Fruit fly (Drosophila melanogaster) whole organism, prepupa: ENCODE data around the gene CG33269.
A peak's percentile ranks its signal among the peaks of the same experiment; 100 is the strongest.
"Not testable (repeated sequence)": the region's sequence is repeated elsewhere in the genome, so short reads cannot be mapped to it uniquely, and the experiment has no call there.

Experiments used
- Blimp-1 ChIP-seq: fragments of 200-800 bp; sonication (Bioruptor generic); optimal IDR thresholded peaks from 3 replicates; lab custom pipeline; 2017; ENCODE audit warnings: missing biosample characterization, missing genetic modification characterization, mild to moderate bottlenecking, moderate library complexity, missing genetic modification reagents
- CG10631 ChIP-seq: fragments of 200-800 bp; sonication (Bioruptor generic); optimal IDR thresholded peaks from 2 replicates; lab custom pipeline; 2016; ENCODE audit warnings: missing biosample characterization, missing genetic modification characterization
- CG11294 ChIP-seq: fragments of 200-800 bp; sonication (Bioruptor generic); IDR thresholded peaks from 2 replicates; pipeline ENCODE4 v1.3.6; 2022; ENCODE audit warnings: missing biosample characterization, missing genetic modification characterization
- CG11762 ChIP-seq: fragments of 200-800 bp; sonication (Bioruptor generic); optimal IDR thresholded peaks from 3 replicates; lab custom pipeline; 2016; ENCODE audit warnings: missing biosample characterization, missing genetic modification characterization; ENCODE audit not compliant: insufficient read depth
- CG11902 ChIP-seq: fragments of 200-800 bp; sonication (Bioruptor generic); optimal IDR thresholded peaks from 3 replicates; lab custom pipeline; 2016; ENCODE audit warnings: missing biosample characterization, missing genetic modification characterization
- CG16779 ChIP-seq: fragments of 200-800 bp; sonication (Bioruptor generic); optimal IDR thresholded peaks from 3 replicates; lab custom pipeline; 2017; ENCODE audit warnings: missing biosample characterization, mild to moderate bottlenecking, missing genetic modification characterization
- CG3032 ChIP-seq: fragments of 200-800 bp; optimal IDR thresholded peaks from 2 replicates; lab custom pipeline; 2019; ENCODE audit warnings: missing biosample characterization, mild to moderate bottlenecking, missing genetic modification characterization, moderate library complexity
- CG32006 ChIP-seq: fragments of 200-800 bp; sonication (Bioruptor generic); optimal IDR thresholded peaks from 3 replicates; lab custom pipeline; 2017; ENCODE audit warnings: missing biosample characterization, mild to moderate bottlenecking, missing genetic modification characterization
- CG6163 ChIP-seq: fragments of 200-800 bp; sonication (Bioruptor generic); IDR thresholded peaks from 3 replicates; pipeline ENCODE4 v1.3.6; 2022; ENCODE audit warnings: missing biosample characterization, missing genetic modification characterization
- CG6792 ChIP-seq: fragments of 200-800 bp; sonication (Bioruptor generic); optimal IDR thresholded peaks from 3 replicates; lab custom pipeline; 2016; ENCODE audit warnings: missing biosample characterization, missing genetic modification characterization
- CG6808 ChIP-seq: fragments of 200-800 bp; sonication (Bioruptor generic); optimal IDR thresholded peaks from 3 replicates; lab custom pipeline; 2017; ENCODE audit warnings: missing biosample characterization, missing genetic modification characterization, mild to moderate bottlenecking, moderate library complexity, missing genetic modification reagents
- CG6854 ChIP-seq: fragments of 200-800 bp; sonication (Bioruptor generic); optimal IDR thresholded peaks from 2 replicates; lab custom pipeline; 2017; ENCODE audit warnings: missing biosample characterization, mild to moderate bottlenecking, missing genetic modification characterization
- CG7368 ChIP-seq: fragments of 200-800 bp; sonication (Bioruptor generic); optimal IDR thresholded peaks from 3 replicates; lab custom pipeline; 2016; ENCODE audit warnings: missing biosample characterization, missing genetic modification characterization
- CG8119 ChIP-seq: fragments of 200-800 bp; sonication (Bioruptor generic); IDR thresholded peaks from 3 replicates; pipeline ENCODE4 v1.3.6; 2022; ENCODE audit warnings: missing biosample characterization, missing genetic modification characterization
- CG8319 ChIP-seq: fragments of 200-800 bp; sonication (Bioruptor generic); optimal IDR thresholded peaks from 3 replicates; lab custom pipeline; 2016; ENCODE audit warnings: missing biosample characterization, missing genetic modification characterization
- CG8632 ChIP-seq: fragments of 200-800 bp; sonication (Bioruptor generic); optimal IDR thresholded peaks from 3 replicates; lab custom pipeline; 2016; ENCODE audit warnings: missing biosample characterization, missing genetic modification characterization
- CG9139 ChIP-seq: fragments of 200-800 bp; sonication (Bioruptor generic); optimal IDR thresholded peaks from 3 replicates; lab custom pipeline; 2017; ENCODE audit warnings: missing biosample characterization, mild to moderate bottlenecking, missing genetic modification characterization
- Eip75B ChIP-seq: fragments of 200-800 bp; sonication (Bioruptor generic); optimal IDR thresholded peaks from 3 replicates; lab custom pipeline; 2016; ENCODE audit warnings: missing biosample characterization, missing genetic modification characterization
- Eip78C ChIP-seq: fragments of 200-800 bp; sonication (Bioruptor generic); peaks from one replicate; lab custom pipeline; 2016; ENCODE audit warnings: missing biosample characterization, missing genetic modification characterization
- Ets21C ChIP-seq: fragments of 200-800 bp; sonication (Bioruptor generic); optimal IDR thresholded peaks from 3 replicates; lab custom pipeline; 2016; ENCODE audit warnings: missing biosample characterization, missing genetic modification characterization
- Ets96B ChIP-seq: fragments of 200-800 bp; optimal IDR thresholded peaks from 2 replicates; lab custom pipeline; 2019; ENCODE audit warnings: missing biosample characterization, mild to moderate bottlenecking, missing genetic modification characterization, moderate library complexity
- Hr4 ChIP-seq: fragments of 200-800 bp; sonication (Bioruptor generic); optimal IDR thresholded peaks from 3 replicates; lab custom pipeline; 2016; ENCODE audit warnings: missing biosample characterization, missing genetic modification characterization
- Met ChIP-seq: fragments of 200-800 bp; sonication (Bioruptor generic); optimal IDR thresholded peaks from 3 replicates; lab custom pipeline; 2016; ENCODE audit warnings: missing biosample characterization, missing genetic modification characterization
- OdsH ChIP-seq: fragments of 200-800 bp; sonication (Bioruptor generic); optimal IDR thresholded peaks from 3 replicates; lab custom pipeline; 2016; ENCODE audit warnings: missing biosample characterization, missing genetic modification characterization
- Sox15 ChIP-seq: fragments of 200-800 bp; sonication (Bioruptor generic); optimal IDR thresholded peaks from 3 replicates; lab custom pipeline; 2016; ENCODE audit warnings: missing biosample characterization, missing genetic modification characterization
- achi ChIP-seq: fragments of 200-800 bp; sonication (Bioruptor generic); optimal IDR thresholded peaks from 3 replicates; lab custom pipeline; 2016; ENCODE audit warnings: missing biosample characterization, missing genetic modification characterization
- dac ChIP-seq: fragments of 200-800 bp; sonication (Bioruptor generic); optimal IDR thresholded peaks from 2 replicates; lab custom pipeline; 2017; ENCODE audit warnings: missing biosample characterization, mild to moderate bottlenecking, missing genetic modification characterization
- dsx ChIP-seq: fragments of 200-800 bp; optimal IDR thresholded peaks from 3 replicates; lab custom pipeline; 2019; ENCODE audit warnings: missing biosample characterization, mild to moderate bottlenecking, missing genetic modification characterization, moderate library complexity; ENCODE audit not compliant: poor library complexity, severe bottlenecking
- eg ChIP-seq: fragments of 200-800 bp; sonication (Bioruptor generic); IDR thresholded peaks from 3 replicates; pipeline ENCODE4 v1.3.6; 2022; ENCODE audit warnings: missing biosample characterization, missing genetic modification characterization
- esn ChIP-seq: fragments of 200-800 bp; sonication (Bioruptor generic); optimal IDR thresholded peaks from 2 replicates; lab custom pipeline; 2016; ENCODE audit warnings: missing biosample characterization, mild to moderate bottlenecking, missing genetic modification characterization, moderate library complexity
- fd59A ChIP-seq: fragments of 200-800 bp; sonication (Bioruptor generic); optimal IDR thresholded peaks from 2 replicates; lab custom pipeline; 2017; ENCODE audit warnings: missing biosample characterization, mild to moderate bottlenecking, missing genetic modification characterization, missing genetic modification reagents
- fd85E ChIP-seq: fragments of 200-800 bp; sonication (Bioruptor generic); optimal IDR thresholded peaks from 3 replicates; lab custom pipeline; 2016; ENCODE audit warnings: missing biosample characterization, missing genetic modification characterization
- fkh ChIP-seq: fragments of 200-800 bp; sonication (Bioruptor generic); optimal IDR thresholded peaks from 3 replicates; lab custom pipeline; 2017; ENCODE audit warnings: missing biosample characterization, mild to moderate bottlenecking, missing genetic modification characterization, moderate library complexity
- lz ChIP-seq: fragments of 200-800 bp; sonication (Bioruptor generic); optimal IDR thresholded peaks from 3 replicates; lab custom pipeline; 2016; ENCODE audit warnings: missing biosample characterization, missing genetic modification characterization
- net ChIP-seq: fragments of 200-800 bp; sonication (Bioruptor generic); optimal IDR thresholded peaks from 3 replicates; lab custom pipeline; 2016; ENCODE audit warnings: missing biosample characterization, missing genetic modification characterization
- salr ChIP-seq, 2 experiments: fragments of 200-800 bp; sonication (Bioruptor generic); optimal IDR thresholded peaks; 3 replicates each; lab custom pipeline; 2016 to 2018; ENCODE audit warnings: missing biosample characterization in 2 of 2, missing genetic modification characterization in 2 of 2, mild to moderate bottlenecking in 1 of 2
- spab ChIP-seq: fragments of 200-800 bp; sonication (Bioruptor generic); optimal IDR thresholded peaks from 2 replicates; lab custom pipeline; 2017; ENCODE audit warnings: missing biosample characterization, mild to moderate bottlenecking, missing genetic modification characterization, missing genetic modification reagents
- ss ChIP-seq, 2 experiments: fragments of 200-800 bp; sonication (Bioruptor generic); optimal IDR thresholded peaks; 2 replicates in 1 of 2; 3 replicates in 1 of 2; lab custom pipeline; 2017 to 2018; ENCODE audit warnings: mild to moderate bottlenecking in 2 of 2, missing biosample characterization in 2 of 2, missing genetic modification characterization in 2 of 2, moderate library complexity in 1 of 2
- svp ChIP-seq: fragments of 200-800 bp; sonication (Bioruptor generic); peaks from one replicate; lab custom pipeline; 2016; ENCODE audit warnings: missing biosample characterization, missing genetic modification characterization
- topi ChIP-seq: fragments of 200-800 bp; sonication (Bioruptor generic); optimal IDR thresholded peaks from 3 replicates; lab custom pipeline; 2016; ENCODE audit warnings: missing biosample characterization, missing genetic modification characterization
- vri ChIP-seq: fragments of 200-800 bp; sonication (Bioruptor generic); optimal IDR thresholded peaks from 3 replicates; lab custom pipeline; 2016; ENCODE audit warnings: missing biosample characterization, mild to moderate bottlenecking, missing genetic modification characterization

CG33269 gene

dm6 chr3L:11593778-11594177 lies 11.8 kb upstream of the CG33269 start (continued):
- TF ChIP-seq esn (GFP tag; lab: Kevin White, UChicago) (peak; percentile 17), OdsH (GFP tag; lab: Kevin White, UChicago) (peak; percentile 28), fd85E (GFP tag; lab: Kevin White, UChicago) (no peak), salr (GFP tag; optimal IDR thresholded peaks at IDR 0.05; lab: Kevin White, UChicago) (peak in 1 of 2 experiments; percentile 28), CG10631 (peak; percentile 10), svp (GFP tag; lab: Kevin White, UChicago) (no peak), dsx (GFP tag; lab: Kevin White, UChicago) (peak; percentile 44), CG16779 (tag; lab: Kevin White, UChicago) (peak; percentile 7), CG6163 (GFP tag; lab: Robert Waterston, UW) (peak; percentile 61; the same call in 2 of the 3 replicates), fkh (GFP tag; lab: Kevin White, UChicago) (no peak), Blimp-1 (no peak), spab (GFP tag; lab: Kevin White, UChicago) (no peak), Ets96B (tag; lab: Kevin White, UChicago) (peak; percentile 60), CG8119 (peak; percentile 82), CG3032 (tag; lab: Kevin White, UChicago) (peak; percentile 35), Ets21C (GFP tag; lab: Kevin White, UChicago) (no peak), Eip75B (no peak), fd59A (GFP tag; lab: Kevin White, UChicago) (no peak), CG8319 (GFP tag; lab: Kevin White, UChicago) (no peak), achi (GFP tag; lab: Kevin White, UChicago) (peak; percentile 42), CG7368 (GFP tag; lab: Kevin White, UChicago) (no peak)

- TF ChIP-seq CG6792 (GFP tag; lab: Kevin White, UChicago) (no peak), CG6163 (GFP tag; lab: Robert Waterston, UW) (0 out of 3 replicates have a peak, but pooled peaks have one; percentile 8), CG7368 (GFP tag; lab: Kevin White, UChicago) (peak; percentile 62), topi (no peak)
Observed at dm6 chr3L:11591803-11592202, 9.8 kb upstream of the CG33269 start.

- TF ChIP-seq CG6808 (GFP tag; lab: Kevin White, UChicago) (no peak), CG8119 (no peak), CG6792 (GFP tag; lab: Kevin White, UChicago) (no peak), Eip78C (GFP tag; lab: Kevin White, UChicago) (no peak), Sox15 (GFP tag; lab: Kevin White, UChicago) (no peak), CG11294 (GFP tag; lab: Robert Waterston, UW) (no peak), CG7368 (GFP tag; lab: Kevin White, UChicago) (no peak), Met (no peak), dac (no peak)
Observed at dm6 chr3L:11591131-11591530, 9.1 kb upstream of the CG33269 start, which contains the start of gene CG33268. Gene CG33268, minus strand, starts transcription at chr3L:11591231.

- TF ChIP-seq CG8119; CG16779 (tag; lab: Kevin White, UChicago); CG8632 (GFP tag; lab: Kevin White, UChicago): not testable (repeated sequence)
Observed at dm6 chr3L:11589395-11589794, 7.4 kb upstream of the CG33269 start, which contains the start of gene CG7377. Gene CG7377, plus strand, starts transcription at chr3L:11589695.

dm6 chr3L:11588594-11588993 lies 6.6 kb upstream of the CG33269 start:
- no peak for TF ChIP-seq ss (GFP tag; optimal IDR thresholded peaks at IDR 0.05; lab: Kevin White, UChicago)
- TF ChIP-seq CG32006, result no peak
- TF ChIP-seq CG9139 (GFP tag; lab: Kevin White, UChicago), result no peak
- TF ChIP-seq Met, result no peak
- TF ChIP-seq CG7368 (GFP tag; lab: Kevin White, UChicago), result no peak
- no peak for TF ChIP-seq Hr4
- no peak for TF ChIP-seq CG11762 (GFP tag; lab: Kevin White, UChicago)
- TF ChIP-seq CG6163 (GFP tag; lab: Robert Waterston, UW), result 0 out of 3 replicates have a peak, but pooled peaks have one; percentile 42
- TF ChIP-seq Ets21C (GFP tag; lab: Kevin White, UChicago), result no peak
- no peak for TF ChIP-seq CG11902 (GFP tag; lab: Kevin White, UChicago)
- no peak for TF ChIP-seq CG6854 (GFP tag; lab: Kevin White, UChicago)
- TF ChIP-seq net (GFP tag; lab: Kevin White, UChicago), result no peak
- TF ChIP-seq vri (GFP tag; lab: Kevin White, UChicago), result no peak
- no peak for TF ChIP-seq eg (GFP tag; lab: Robert Waterston, UW)
- TF ChIP-seq fkh (GFP tag; lab: Kevin White, UChicago), result peak; percentile 47
- TF ChIP-seq lz (GFP tag; lab: Kevin White, UChicago), result no peak
- no peak for TF ChIP-seq CG11294 (GFP tag; lab: Robert Waterston, UW)
